Worm (Caenorhabditis elegans) whole organism, L2 larva: Measurements from ENCODE around the gene F20D1.22.

Source experiments
- alr-1 ChIP-seq: fragments of 150-350 bp; optimal IDR thresholded peaks from 2 replicates; lab custom pipeline; 2014; ENCODE audit warnings: missing biosample characterization, missing genetic modification characterization
- elt-3 ChIP-seq: sonication (generic microtip); optimal IDR thresholded peaks from 2 replicates; lab custom pipeline; 2017; ENCODE audit warnings: missing biosample characterization, missing genetic modification characterization
- snpc-4 ChIP-seq: fragments of 150-350 bp; optimal IDR thresholded peaks from 2 replicates; lab custom pipeline; 2014; ENCODE audit warnings: missing biosample characterization, missing genetic modification characterization
- unc-55 ChIP-seq: fragments of 150-350 bp; sonication (generic microtip); optimal IDR thresholded peaks from 3 replicates; lab custom pipeline; 2014; ENCODE audit warnings: missing biosample characterization, missing genetic modification reagents, missing genetic modification characterization
- unc-62 ChIP-seq: fragments of 150-350 bp; optimal IDR thresholded peaks from 2 replicates; lab custom pipeline; 2014; ENCODE audit warnings: missing biosample characterization, missing genetic modification reagents, missing genetic modification characterization
- ztf-4 ChIP-seq: fragments of 150-350 bp; optimal IDR thresholded peaks from 2 replicates; lab custom pipeline; 2014; ENCODE audit warnings: missing biosample characterization, missing genetic modification characterization

DNA sequence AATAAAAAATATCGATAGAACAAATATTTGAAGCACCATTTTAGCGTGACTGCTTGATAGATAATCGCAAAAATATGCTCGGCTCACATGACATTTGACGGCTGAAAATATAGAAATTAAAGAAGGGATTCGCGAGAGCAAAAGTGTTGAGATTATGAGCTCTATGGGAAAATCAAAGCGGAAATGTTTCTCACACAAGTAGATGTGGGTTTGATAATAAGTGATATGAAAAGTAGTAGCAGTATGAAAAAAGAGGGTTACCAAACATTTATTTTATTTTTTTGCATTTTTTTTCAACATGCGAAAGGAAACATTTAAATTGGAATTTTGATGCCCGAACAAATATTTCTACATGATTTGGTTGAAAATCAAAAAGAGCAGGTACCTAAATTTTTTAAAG lies 24.7 kb downstream of the F20D1.22 start, which contains the start of gene iglr-1:
- TF ChIP-seq alr-1 (tag; lab: Kevin White, UChicago) (no peak), unc-62 (GFP tag; lab: Kevin White, UChicago) (no peak), snpc-4 (tag; lab: Kevin White, UChicago) (no peak), unc-55 (GFP tag; lab: Kevin White, UChicago) (no peak), elt-3 (tag; lab: Kevin White, UChicago) (no peak), ztf-4 (tag; lab: Kevin White, UChicago) (no peak)
